Worm (Caenorhabditis elegans): ENCODE measurements around the gene pals-30.

Gene pals-30

ce11 chrIV:14525272-14526162, 26.3 kb downstream of the pals-30 start:
- TF ChIP-seq snpc-4 (tag; optimal IDR thresholded peaks at IDR 0.05), result peak; percentile 53

ce11 chrIV:14523568-14523967, 28.2 kb downstream of the pals-30 start, which contains the start of gene srh-63:
Gene srh-63, plus strand, starts transcription at chrIV:14523868.
- TF ChIP-seq mml-1 (tag; optimal IDR thresholded peaks at IDR 0.05) (no peak), unc-39 (tag; optimal IDR thresholded peaks at IDR 0.05) (no peak), sea-2 (GFP tag; optimal IDR thresholded peaks at IDR 0.05) (no peak), nfya-1 (tag; optimal IDR thresholded peaks at IDR 0.05; ENCODE audit: insufficient read depth) (no peak), nhr-12 (tag; optimal IDR thresholded peaks at IDR 0.05) (no peak), egl-5 (tag; optimal IDR thresholded peaks at IDR 0.05) (no peak), ztf-11 (tag; optimal IDR thresholded peaks at IDR 0.05) (no peak), lin-39 (tag; optimal IDR thresholded peaks at IDR 0.05) (no peak), nhr-76 (tag; optimal IDR thresholded peaks at IDR 0.05) (no peak), daf-12 (tag; optimal IDR thresholded peaks at IDR 0.05) (no peak), fkh-2 (tag; optimal IDR thresholded peaks at IDR 0.05) (no peak), ceh-16 (tag; optimal IDR thresholded peaks at IDR 0.05) (no peak)

- no peak for TF ChIP-seq lsy-12 (tag; optimal IDR thresholded peaks at IDR 0.05)
- TF ChIP-seq ceh-28 (tag; optimal IDR thresholded peaks at IDR 0.05), result no peak
- TF ChIP-seq ceh-16 (tag; optimal IDR thresholded peaks at IDR 0.05), result no peak
- TF ChIP-seq snpc-4 (tag; optimal IDR thresholded peaks at IDR 0.05), result no peak
- no peak for TF ChIP-seq nhr-23 (tag; optimal IDR thresholded peaks at IDR 0.05)
- no peak for TF ChIP-seq mdl-1 (tag; optimal IDR thresholded peaks at IDR 0.05)
- TF ChIP-seq nhr-77 (tag; optimal IDR thresholded peaks at IDR 0.05), result no peak
- no peak for TF ChIP-seq nhr-25 (tag; optimal IDR thresholded peaks at IDR 0.05)
- TF ChIP-seq sea-2 (GFP tag; optimal IDR thresholded peaks at IDR 0.05), result no peak
- TF ChIP-seq fkh-2 (tag; optimal IDR thresholded peaks at IDR 0.05), result no peak
- TF ChIP-seq daf-12 (tag; optimal IDR thresholded peaks at IDR 0.05), result no peak
- no peak for TF ChIP-seq pqm-1 (tag; optimal IDR thresholded peaks at IDR 0.05)
- no peak for TF ChIP-seq pha-4 (tag; optimal IDR thresholded peaks at IDR 0.05)
- no peak for TF ChIP-seq elt-3 (tag; optimal IDR thresholded peaks at IDR 0.05)
- TF ChIP-seq lin-39 (tag; optimal IDR thresholded peaks at IDR 0.05), result no peak
Observed at ce11 chrIV:14519423-14519822, 32.3 kb downstream of the pals-30 start, which contains the start of the genes Y57G11A.2 and T27E7.1. Gene Y57G11A.2, minus strand, starts transcription at chrIV:14519523. Gene T27E7.1, plus strand, starts transcription at chrIV:14519759.

ce11 chrIV:14515162-14515561, 36.6 kb downstream of the pals-30 start:
- TF ChIP-seq nhr-77 (tag; optimal IDR thresholded peaks at IDR 0.05) (no peak), mdl-1 (tag; optimal IDR thresholded peaks at IDR 0.05) (no peak), fos-1 (tag; optimal IDR thresholded peaks at IDR 0.05) (no peak), nhr-23 (tag; optimal IDR thresholded peaks at IDR 0.05) (no peak), lsy-12 (tag; optimal IDR thresholded peaks at IDR 0.05) (no peak), nfya-1 (tag; optimal IDR thresholded peaks at IDR 0.05; ENCODE audit: insufficient read depth) (no peak), pqm-1 (tag; optimal IDR thresholded peaks at IDR 0.05) (no peak), fkh-2 (tag; optimal IDR thresholded peaks at IDR 0.05) (no peak), tbx-2 (tag; optimal IDR thresholded peaks at IDR 0.05) (no peak), skn-1 (tag; optimal IDR thresholded peaks at IDR 0.05) (no peak), aly-2 (tag; optimal IDR thresholded peaks at IDR 0.05) (no peak), R02D3.7 (tag; optimal IDR thresholded peaks at IDR 0.05) (no peak), nhr-237 (tag; optimal IDR thresholded peaks at IDR 0.05) (no peak), ceh-82 (tag; optimal IDR thresholded peaks at IDR 0.05) (no peak), snpc-4 (tag; optimal IDR thresholded peaks at IDR 0.05) (no peak)

- TF ChIP-seq nhr-76 (tag; optimal IDR thresholded peaks at IDR 0.05) (no peak), ceh-9 (tag; optimal IDR thresholded peaks at IDR 0.05) (no peak), ztf-11 (tag; optimal IDR thresholded peaks at IDR 0.05) (no peak)
Observed at ce11 chrIV:14512405-14512804, 39.4 kb downstream of the pals-30 start, which contains the start of gene Y57G11A.5. Gene Y57G11A.5, minus strand, starts transcription at chrIV:14512505.

- TF ChIP-seq mdl-1 (tag; optimal IDR thresholded peaks at IDR 0.05), result no peak
- peak; percentile 20 for TF ChIP-seq pha-4 (tag; optimal IDR thresholded peaks at IDR 0.05)
Observed at ce11 chrIV:14506995-14507394, 44.8 kb downstream of the pals-30 start.

All from whole organism, L3 larva.